Fruit fly (Drosophila melanogaster): ENCODE results near the gene CG7168.

dm6 chr3R:18230229-18230628, 4.3 kb upstream of the CG7168 start:
- TF ChIP-seq Gug (GFP tag; IDR thresholded peaks at IDR 0.05) (no peak), CG31365 (tag; optimal IDR thresholded peaks at IDR 0.05) (no peak), Oaz (GFP tag; IDR thresholded peaks at IDR 0.05) (no peak), bsh (GFP tag; optimal IDR thresholded peaks at IDR 0.05) (no peak), CG8765 (GFP tag; IDR thresholded peaks at IDR 0.05) (no peak), Stat92E (GFP tag; optimal IDR thresholded peaks at IDR 0.05) (no peak), CG4424 (GFP tag; optimal IDR thresholded peaks at IDR 0.05) (no peak), CG16863 (GFP tag; optimal IDR thresholded peaks at IDR 0.05) (no peak), CG12744 (GFP tag; optimal IDR thresholded peaks at IDR 0.05) (no peak), zfh2 (GFP tag; optimal IDR thresholded peaks at IDR 0.05) (no peak), CG18764 (GFP tag; optimal IDR thresholded peaks at IDR 0.05) (no peak), CG34422 (GFP tag; IDR thresholded peaks at IDR 0.05) (no peak), Bdp1 (GFP tag; optimal IDR thresholded peaks at IDR 0.05) (no peak), CG1529 (GFP tag; optimal IDR thresholded peaks at IDR 0.05) (no peak)

All from whole organism, embryonic.